Fruit fly (Drosophila melanogaster) whole organism, wandering third instar larva: ENCODE measurements around the gene Syx5.

Source experiments
- Abd-B ChIP-seq: fragments of >200 bp; optimal IDR thresholded peaks from 2 replicates; lab custom pipeline; 2017; ENCODE audit warnings: missing biosample characterization, missing genetic modification characterization
- CG32264 ChIP-seq: fragments of 200-800 bp; sonication (Bioruptor generic); optimal IDR thresholded peaks from 2 replicates; lab custom pipeline; 2016; ENCODE audit warnings: missing biosample characterization, missing genetic modification characterization
- CG9705 ChIP-seq: fragments of 200-800 bp; sonication (Bioruptor generic); optimal IDR thresholded peaks from 2 replicates; lab custom pipeline; 2018; ENCODE audit warnings: missing biosample characterization, mild to moderate bottlenecking, missing genetic modification characterization
- CrebA ChIP-seq: fragments of 200-800 bp; sonication (Bioruptor generic); optimal IDR thresholded peaks from 2 replicates; lab custom pipeline; 2016; ENCODE audit warnings: missing biosample characterization, mild to moderate bottlenecking, missing genetic modification characterization, borderline replicate concordance
- Dfd ChIP-seq: fragments of >200 bp; optimal IDR thresholded peaks from 2 replicates; lab custom pipeline; 2017; ENCODE audit warnings: missing biosample characterization, missing genetic modification characterization
- Dif ChIP-seq: fragments of 200-275, 200-300 bp; sonication (Bioruptor generic); optimal IDR thresholded peaks from 2 replicates; lab custom pipeline; 2018; ENCODE audit warnings: missing biosample characterization, missing genetic modification characterization; ENCODE audit not compliant: partially characterized antibody
- GATAd ChIP-seq: sonication (Bioruptor generic); optimal IDR thresholded peaks from 2 replicates; lab custom pipeline; 2016; ENCODE audit warnings: missing biosample characterization, missing genetic modification characterization
- HLH106 ChIP-seq: fragments of 200-800 bp; optimal IDR thresholded peaks from 3 replicates; lab custom pipeline; 2019; ENCODE audit warnings: missing biosample characterization, mild to moderate bottlenecking, missing genetic modification characterization, moderate library complexity
- Hnf4 ChIP-seq: fragments of 200-800 bp; sonication (Bioruptor generic); optimal IDR thresholded peaks from 2 replicates; lab custom pipeline; 2016; ENCODE audit warnings: missing biosample characterization, mild to moderate bottlenecking, missing genetic modification characterization
- Hr78 ChIP-seq: fragments of >200 bp; optimal IDR thresholded peaks from 2 replicates; lab custom pipeline; 2017; ENCODE audit warnings: missing biosample characterization, missing genetic modification characterization
- Hr83 ChIP-seq: fragments of 200-300 bp; sonication (Bioruptor generic); optimal IDR thresholded peaks from 2 replicates; lab custom pipeline; 2016; ENCODE audit warnings: missing biosample characterization, mild to moderate bottlenecking, missing genetic modification characterization, moderate library complexity; ENCODE audit not compliant: poor library complexity, severe bottlenecking
- Jra ChIP-seq: sonication (Bioruptor generic); optimal IDR thresholded peaks from 2 replicates; lab custom pipeline; 2016; ENCODE audit warnings: missing biosample characterization, missing genetic modification characterization
- Mio ChIP-seq: sonication (Bioruptor generic); optimal IDR thresholded peaks from 2 replicates; lab custom pipeline; 2016; ENCODE audit warnings: missing biosample characterization, missing genetic modification characterization
- Myc ChIP-seq: fragments of >200 bp; optimal IDR thresholded peaks from 2 replicates; lab custom pipeline; 2017
- N ChIP-seq: fragments of >200 bp; optimal IDR thresholded peaks from 2 replicates; lab custom pipeline; 2018; ENCODE audit warnings: missing biosample characterization, missing external identifiers, missing genetic modification characterization
- OdsH ChIP-seq: fragments of 200-800 bp; sonication (Bioruptor generic); optimal IDR thresholded peaks from 2 replicates; lab custom pipeline; 2016; ENCODE audit warnings: missing biosample characterization, mild to moderate bottlenecking, missing genetic modification characterization
- Rel ChIP-seq, 2 experiments: fragments of 200-800 bp; sonication (Bioruptor generic) in 1 of 2; optimal IDR thresholded peaks; 2 replicates in 1 of 2; 3 replicates in 1 of 2; lab custom pipeline; 2016 to 2019; ENCODE audit warnings: mild to moderate bottlenecking in 2 of 2, missing biosample characterization in 2 of 2, missing genetic modification characterization in 2 of 2, moderate library complexity in 1 of 2
- Sp1 ChIP-seq: fragments of 200-800 bp; sonication (Bioruptor generic); optimal IDR thresholded peaks from 3 replicates; lab custom pipeline; 2019; ENCODE audit warnings: missing biosample characterization, mild to moderate bottlenecking, missing genetic modification characterization, moderate library complexity
- Vsx2 ChIP-seq: fragments of 200-300, 225-300 bp; sonication (Bioruptor generic); optimal IDR thresholded peaks from 2 replicates; lab custom pipeline; 2018; ENCODE audit warnings: missing biosample characterization, missing genetic modification characterization; ENCODE audit not compliant: partially characterized antibody
- br ChIP-seq: fragments of 200-800 bp; sonication (Bioruptor generic); optimal IDR thresholded peaks from 2 replicates; lab custom pipeline; 2016; ENCODE audit warnings: missing biosample characterization, missing genetic modification characterization
- brk ChIP-seq: fragments of 200-800 bp; sonication (Bioruptor generic); optimal IDR thresholded peaks from 2 replicates; lab custom pipeline; 2016; ENCODE audit warnings: missing biosample characterization, mild to moderate bottlenecking, missing genetic modification characterization
- dl ChIP-seq, 2 experiments: fragments of 175-275, 200-275 bp in 1 of 2; fragments of 200-275 bp in 1 of 2; sonication (Bioruptor generic); optimal IDR thresholded peaks; lab custom pipeline; 2018; ENCODE audit warnings: mild to moderate bottlenecking in 2 of 2, missing biosample characterization in 2 of 2, missing genetic modification characterization in 2 of 2, moderate library complexity in 2 of 2; ENCODE audit not compliant: partially characterized antibody in 2 of 2, insufficient read depth in 1 of 2
- dmrt93B ChIP-seq: fragments of 200-800 bp; sonication (Bioruptor generic); optimal IDR thresholded peaks from 2 replicates; lab custom pipeline; 2018; ENCODE audit warnings: missing biosample characterization, mild to moderate bottlenecking, missing genetic modification characterization
- dsf ChIP-seq: sonication (Bioruptor generic); optimal IDR thresholded peaks from 2 replicates; lab custom pipeline; 2016; ENCODE audit warnings: missing biosample characterization, missing genetic modification characterization, borderline replicate concordance
- ey ChIP-seq: fragments of 200-800 bp; sonication (Bioruptor generic); optimal IDR thresholded peaks from 2 replicates; lab custom pipeline; 2016; ENCODE audit warnings: missing biosample characterization, missing genetic modification characterization
- foxo ChIP-seq, 2 experiments: fragments of 200-800 bp; sonication (Bioruptor generic); optimal IDR thresholded peaks; 2 replicates in 1 of 2; 3 replicates in 1 of 2; lab custom pipeline; 2016 to 2017; ENCODE audit warnings: missing biosample characterization in 2 of 2, missing genetic modification characterization in 2 of 2
- fru ChIP-seq: fragments of 200-800 bp; sonication (Bioruptor generic); optimal IDR thresholded peaks from 3 replicates; lab custom pipeline; 2016; ENCODE audit warnings: missing biosample characterization, mild to moderate bottlenecking, missing genetic modification characterization
- h ChIP-seq: fragments of 200-800 bp; sonication (Bioruptor generic); optimal IDR thresholded peaks from 3 replicates; lab custom pipeline; 2016; ENCODE audit warnings: missing biosample characterization, mild to moderate bottlenecking, missing genetic modification characterization
- jim ChIP-seq: fragments of 175-275, 200-325 bp; sonication (Bioruptor generic); optimal IDR thresholded peaks from 2 replicates; lab custom pipeline; 2016; ENCODE audit warnings: missing biosample characterization, mild to moderate bottlenecking, missing genetic modification characterization
- lola ChIP-seq: fragments of >200 bp; optimal IDR thresholded peaks from 2 replicates; lab custom pipeline; 2017; ENCODE audit warnings: missing biosample characterization, missing genetic modification characterization
- pan ChIP-seq: fragments of >200 bp; optimal IDR thresholded peaks from 2 replicates; lab custom pipeline; 2017
- psq ChIP-seq: fragments of 200-800 bp; sonication (Bioruptor generic); optimal IDR thresholded peaks from 3 replicates; lab custom pipeline; 2017; ENCODE audit warnings: missing biosample characterization, mild to moderate bottlenecking, missing genetic modification characterization, moderate library complexity
- rgr ChIP-seq: fragments of 200-800 bp; sonication (Bioruptor generic); optimal IDR thresholded peaks from 3 replicates; lab custom pipeline; 2016; ENCODE audit warnings: missing biosample characterization, mild to moderate bottlenecking, missing genetic modification characterization
- sage ChIP-seq: fragments of 200-800 bp; sonication (Bioruptor generic); optimal IDR thresholded peaks from 2 replicates; lab custom pipeline; 2016; ENCODE audit warnings: missing biosample characterization, mild to moderate bottlenecking, missing genetic modification characterization
- sv ChIP-seq: fragments of 200-800 bp; sonication (Bioruptor generic); optimal IDR thresholded peaks from 3 replicates; lab custom pipeline; 2016; ENCODE audit warnings: missing biosample characterization, missing genetic modification characterization
- tai ChIP-seq: sonication (Bioruptor generic); optimal IDR thresholded peaks from 2 replicates; lab custom pipeline; 2016; ENCODE audit warnings: missing biosample characterization, missing genetic modification characterization
- usp ChIP-seq: fragments of >200 bp; optimal IDR thresholded peaks from 2 replicates; lab custom pipeline; 2017; ENCODE audit warnings: missing biosample characterization, missing genetic modification characterization
- woc ChIP-seq: sonication (Bioruptor generic); optimal IDR thresholded peaks from 2 replicates; lab custom pipeline; 2016; ENCODE audit warnings: missing biosample characterization, mild to moderate bottlenecking, missing genetic modification characterization

The Syx5 gene

dm6 chr2L:16329102-16329520, 22.0 kb downstream of the Syx5 start, which contains the start of gene mRpL4:
Gene mRpL4, minus strand, starts transcription at chr2L:16329132.
- TF ChIP-seq brk (GFP tag; lab: Kevin White, UChicago), result no peak
- no peak for TF ChIP-seq CG9705
- no peak for TF ChIP-seq dmrt93B (GFP tag; lab: Kevin White, UChicago)
- peak; percentile 64 for TF ChIP-seq sv (GFP tag; lab: Kevin White, UChicago)
- no peak for TF ChIP-seq usp (GFP tag; lab: Kevin White, UChicago)
- no peak for TF ChIP-seq Vsx2 (GFP tag; lab: Kevin White, UChicago)
- no peak for TF ChIP-seq dsf (GFP tag; lab: Kevin White, UChicago)
- TF ChIP-seq pan (lab: Kevin White, UChicago), result no peak
- TF ChIP-seq fru (GFP tag; lab: Kevin White, UChicago), result no peak
- TF ChIP-seq tai, result peak; percentile 85
- peak; percentile 57 for TF ChIP-seq Jra (GFP tag; lab: Kevin White, UChicago)
- TF ChIP-seq CrebA (GFP tag; lab: Kevin White, UChicago), result no peak
- peak; percentile 72 for TF ChIP-seq woc (GFP tag; lab: Kevin White, UChicago)
- no peak for TF ChIP-seq CG32264 (GFP tag; lab: Kevin White, UChicago)
- no peak for TF ChIP-seq jim (GFP tag; lab: Kevin White, UChicago)
- TF ChIP-seq ey (GFP tag; lab: Kevin White, UChicago), result no peak
- no peak for TF ChIP-seq N
- TF ChIP-seq Mio (GFP tag; lab: Kevin White, UChicago), result no peak
- TF ChIP-seq lola (GFP tag; lab: Kevin White, UChicago), result no peak
- TF ChIP-seq Hr78 (GFP tag; lab: Kevin White, UChicago), result no peak
- no peak for TF ChIP-seq h
- peak in 1 of 2 experiments; percentile 71 for TF ChIP-seq foxo (GFP tag; optimal IDR thresholded peaks at IDR 0.05; lab: Kevin White, UChicago)
- TF ChIP-seq GATAd, result no peak
- no peak for TF ChIP-seq dl (GFP tag; optimal IDR thresholded peaks at IDR 0.05; lab: Kevin White, UChicago; ENCODE audit: insufficient read depth in 1 of 2, partially characterized antibody in 2 of 2)
- peak; percentile 14 for TF ChIP-seq OdsH (GFP tag; lab: Kevin White, UChicago)
- TF ChIP-seq Dif, result no peak
- no peak for TF ChIP-seq br (GFP tag; lab: Kevin White, UChicago)
- no peak for TF ChIP-seq Dfd
- peak; percentile 63 for TF ChIP-seq Hr83
- TF ChIP-seq Myc, result no peak
- peak; percentile 43 for TF ChIP-seq psq
- TF ChIP-seq HLH106, result no peak
- TF ChIP-seq Hnf4 (GFP tag; lab: Kevin White, UChicago), result peak; percentile 81
- TF ChIP-seq sage (GFP tag; lab: Kevin White, UChicago), result no peak
- TF ChIP-seq rgr (GFP tag; lab: Kevin White, UChicago), result no peak
- no peak for TF ChIP-seq Abd-B (GFP tag; lab: Kevin White, UChicago)
- TF ChIP-seq Rel (GFP tag; optimal IDR thresholded peaks at IDR 0.05; lab: Kevin White, UChicago), result no peak
- TF ChIP-seq Rel (tag; optimal IDR thresholded peaks at IDR 0.05; lab: Kevin White, UChicago), result no peak
- no peak for TF ChIP-seq Sp1 (GFP tag; lab: Kevin White, UChicago)
- TF ChIP-seq, all 38 proteins: peak for 9

- no peak for TF ChIP-seq Abd-B (GFP tag; lab: Kevin White, UChicago)
Observed at dm6 chr2L:16329625-16330024, 22.5 kb downstream of the Syx5 start, which contains the start of gene CG4440. Gene CG4440, plus strand, starts transcription at chr2L:16329925.

- no peak for TF ChIP-seq psq
- TF ChIP-seq Hr78 (GFP tag; lab: Kevin White, UChicago), result no peak
- no peak for TF ChIP-seq Mio (GFP tag; lab: Kevin White, UChicago)
- no peak for TF ChIP-seq CG9705
- TF ChIP-seq OdsH (GFP tag; lab: Kevin White, UChicago), result no peak
- no peak for TF ChIP-seq Sp1 (GFP tag; lab: Kevin White, UChicago)
- TF ChIP-seq sage (GFP tag; lab: Kevin White, UChicago), result no peak
- no peak for TF ChIP-seq Vsx2 (GFP tag; lab: Kevin White, UChicago)
- no peak for TF ChIP-seq dsf (GFP tag; lab: Kevin White, UChicago)
- TF ChIP-seq Jra (GFP tag; lab: Kevin White, UChicago), result no peak
- no peak for TF ChIP-seq Abd-B (GFP tag; lab: Kevin White, UChicago)
- no peak for TF ChIP-seq Hnf4 (GFP tag; lab: Kevin White, UChicago)
- TF ChIP-seq jim (GFP tag; lab: Kevin White, UChicago), result no peak
Observed at dm6 chr2L:16337785-16338184, 30.6 kb downstream of the Syx5 start, which contains the start of gene CG31817. Gene CG31817, minus strand, starts transcription at chr2L:16337885.
